Worm (Caenorhabditis elegans): Measurements from ENCODE around the gene lrch-1.

DNA sequence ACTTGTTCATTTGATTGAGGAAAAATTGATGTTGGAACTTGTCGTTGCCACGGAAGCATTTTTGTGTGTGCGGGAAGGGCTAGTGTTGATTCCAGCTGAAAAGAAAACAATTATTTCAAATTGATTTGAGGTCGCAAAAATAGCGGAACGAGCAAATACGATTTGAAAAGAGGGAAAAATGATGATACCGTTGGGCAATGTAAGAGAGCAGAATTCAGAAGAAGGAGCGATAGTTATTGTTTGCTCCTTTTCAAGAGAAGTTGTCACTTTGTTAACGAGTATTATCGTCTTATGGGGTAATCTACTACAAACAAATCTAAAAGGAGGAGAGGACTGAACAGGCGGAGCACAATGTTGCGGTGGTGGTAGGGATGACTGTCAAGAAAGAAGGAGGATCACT, 56.0 kb downstream of the lrch-1 start, which contains the start of gene odd-2:
- no peak for TF ChIP-seq nhr-76 (tag; optimal IDR thresholded peaks at IDR 0.05)
- TF ChIP-seq tbx-2 (tag; optimal IDR thresholded peaks at IDR 0.05), result no peak
- no peak for TF ChIP-seq nhr-25 (tag; optimal IDR thresholded peaks at IDR 0.05)
- TF ChIP-seq unc-39 (tag; optimal IDR thresholded peaks at IDR 0.05), result no peak
- no peak for TF ChIP-seq snpc-4 (tag; optimal IDR thresholded peaks at IDR 0.05)
- no peak for TF ChIP-seq egl-27 (tag; optimal IDR thresholded peaks at IDR 0.05)
- TF ChIP-seq mml-1 (tag; optimal IDR thresholded peaks at IDR 0.05), result no peak
